Worm (Caenorhabditis elegans): Measurements from ENCODE around the gene epic-2.

The epic-2 gene

DNA sequence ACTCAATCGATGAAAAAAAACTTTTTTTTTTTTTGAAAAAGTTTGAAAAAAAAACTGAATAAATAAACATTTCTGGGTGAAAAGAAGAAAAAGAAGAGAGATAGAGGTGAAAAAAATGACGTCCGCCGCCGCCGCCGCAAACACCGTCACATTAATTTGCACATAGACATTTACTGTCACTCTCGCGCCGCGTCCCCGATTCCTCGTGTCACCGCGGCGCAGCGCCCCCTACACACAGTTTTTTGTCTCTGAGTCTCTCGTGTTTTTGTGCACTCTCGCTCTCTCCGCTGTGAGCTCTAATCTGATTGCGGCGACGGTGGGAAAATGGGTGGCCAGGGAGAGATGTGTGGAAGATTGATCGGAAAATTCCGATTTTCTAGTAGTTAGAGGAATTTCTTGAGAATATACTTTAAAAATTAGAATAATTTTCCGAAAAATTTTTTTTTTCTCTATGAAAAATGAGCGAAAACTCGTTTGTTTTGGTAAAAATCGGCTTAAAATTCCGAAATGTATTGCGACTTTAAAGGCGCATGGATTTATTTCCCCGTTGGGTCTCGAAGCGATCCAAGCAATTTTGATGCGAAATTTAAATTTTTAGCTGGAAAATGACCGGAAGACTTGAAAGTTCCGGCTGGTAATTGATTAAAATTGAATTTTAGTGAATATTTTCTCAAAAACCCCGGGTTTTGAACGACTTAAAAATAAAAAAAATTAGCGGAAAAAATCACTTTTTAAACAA is 18.9 kb downstream of the epic-2 start (continued):
- TF ChIP-seq set-16 (GFP tag; IDR thresholded peaks at IDR 0.05) (peak; percentile 61), zfp-2 (tag; optimal IDR thresholded peaks at IDR 0.05) (no peak), nhr-237 (tag; optimal IDR thresholded peaks at IDR 0.05) (no peak), aly-2 (tag; optimal IDR thresholded peaks at IDR 0.05) (no peak), F44E2.7 (GFP tag; IDR thresholded peaks at IDR 0.05) (no peak), egl-43 (GFP tag; IDR thresholded peaks at IDR 0.05) (peak; percentile 63; the same call in 1 of the 2 replicates), gei-8 (GFP tag; optimal IDR thresholded peaks at IDR 0.05) (no peak), daf-19 (GFP tag; conservative IDR thresholded peaks at IDR 0.05) (no peak), F49E8.2 (tag; optimal IDR thresholded peaks at IDR 0.05; ENCODE audit: borderline replicate concordance) (no peak), skn-1 (tag; optimal IDR thresholded peaks at IDR 0.05) (no peak), pha-4 (GFP tag; IDR thresholded peaks at IDR 0.05) (no peak), pha-4 (tag; optimal IDR thresholded peaks at IDR 0.05) (no peak), F26F4.8 (GFP tag; conservative IDR thresholded peaks at IDR 0.05) (no peak), unc-39 (tag; optimal IDR thresholded peaks at IDR 0.05) (no peak), daf-16 (GFP tag; optimal IDR thresholded peaks at IDR 0.05) (no peak), daf-16 (tag; optimal IDR thresholded peaks at IDR 0.05) (peak; percentile 38), Y75B8A.6 (GFP tag; IDR thresholded peaks at IDR 0.05) (no peak), R02D3.7 (tag; optimal IDR thresholded peaks at IDR 0.05) (no peak), zip-11 (GFP tag; IDR thresholded peaks at IDR 0.05) (no peak), tag-97 (GFP tag; IDR thresholded peaks at IDR 0.05) (no peak), rbr-2 (tag; optimal IDR thresholded peaks at IDR 0.05) (no peak), lin-39 (tag; optimal IDR thresholded peaks at IDR 0.05) (no peak), mxl-2 (GFP tag; conservative IDR thresholded peaks at IDR 0.05) (no peak), mxl-3 (GFP tag; optimal IDR thresholded peaks at IDR 0.05) (peak; percentile 61), unc-62 (GFP tag; optimal IDR thresholded peaks at IDR 0.05 in 1 of 2) (peak in 1 of 2 experiments; percentile 77), unc-62 (tag; optimal IDR thresholded peaks at IDR 0.05) (no peak), attf-4 (tag; optimal IDR thresholded peaks at IDR 0.05) (no peak), dmd-6 (GFP tag; IDR thresholded peaks at IDR 0.05) (peak; percentile 48; the same call in 1 of the 2 replicates), php-3 (GFP tag; IDR thresholded peaks at IDR 0.05) (no peak), ceh-20 (GFP tag; IDR thresholded peaks at IDR 0.05) (no peak), lir-3 (tag; optimal IDR thresholded peaks at IDR 0.05) (no peak), nhr-6 (tag; optimal IDR thresholded peaks at IDR 0.05) (no peak), jun-1 (tag; optimal IDR thresholded peaks at IDR 0.05) (no peak), spr-3 (GFP tag; optimal IDR thresholded peaks at IDR 0.05) (no peak), zfp-3 (GFP tag; conservative IDR thresholded peaks at IDR 0.05) (no peak), hlh-30 (tag; optimal IDR thresholded peaks at IDR 0.05; ENCODE audit: insufficient read depth) (peak; percentile 75), ztf-7 (tag; optimal IDR thresholded peaks at IDR 0.05) (no peak), ceh-28 (tag; optimal IDR thresholded peaks at IDR 0.05) (no peak), snpc-4 (tag; optimal IDR thresholded peaks at IDR 0.05) (no peak), ZK337.2 (GFP tag; IDR thresholded peaks at IDR 0.05) (no peak), D1046.2 (GFP tag; IDR thresholded peaks at IDR 0.05) (no peak), lin-15B (tag; optimal IDR thresholded peaks at IDR 0.05) (no peak), Y105C5A.15 (GFP tag; IDR thresholded peaks at IDR 0.05) (no peak), sdz-12 (GFP tag; optimal IDR thresholded peaks at IDR 0.05) (no peak), madf-5 (GFP tag; IDR thresholded peaks at IDR 0.05) (no peak), saeg-2 (GFP tag; IDR thresholded peaks at IDR 0.05) (no peak), ceh-44 (GFP tag; IDR thresholded peaks at IDR 0.05) (no peak), cey-2 (tag; optimal IDR thresholded peaks at IDR 0.05; ENCODE audit: borderline replicate concordance, insufficient read depth) (no peak), nhr-111 (GFP tag; optimal IDR thresholded peaks at IDR 0.05) (no peak), lsy-2 (tag; optimal IDR thresholded peaks at IDR 0.05) (no peak), hif-1 (tag; optimal IDR thresholded peaks at IDR 0.05) (no peak)

All from whole organism, L4 larva.